Fruit fly (Drosophila melanogaster) whole organism, embryonic: ENCODE results near the gene Lim1.

Source experiments
- Bgb ChIP-seq: fragments of 200-800 bp; sonication (Bioruptor generic); IDR thresholded peaks from 2 replicates; pipeline ENCODE4 v1.3.6; 2022; ENCODE audit warnings: missing biosample characterization, missing genetic modification characterization; ENCODE audit not compliant: partially characterized antibody
- CG12659 ChIP-seq: fragments of 200-800 bp; sonication (Bioruptor generic); optimal IDR thresholded peaks from 3 replicates; lab custom pipeline; 2017; ENCODE audit warnings: mild to moderate bottlenecking, missing biosample characterization, missing genetic modification reagents, missing genetic modification characterization
- CG13296 ChIP-seq: fragments of 200-800 bp; sonication (Bioruptor generic); optimal IDR thresholded peaks from 3 replicates; lab custom pipeline; 2018; ENCODE audit warnings: missing biosample characterization, mild to moderate bottlenecking, missing genetic modification characterization
- CG13624 ChIP-seq: fragments of 200-800 bp; sonication (Bioruptor generic); optimal IDR thresholded peaks from 2 replicates; lab custom pipeline; 2016; ENCODE audit warnings: missing biosample characterization, missing genetic modification characterization
- CG14667 ChIP-seq: fragments of 200-800 bp; sonication (Bioruptor generic); IDR thresholded peaks from 2 replicates; pipeline ENCODE4 v1.3.6; 2022; ENCODE audit warnings: missing biosample characterization, missing genetic modification characterization
- CG16779 ChIP-seq: fragments of 200-800 bp; sonication (Bioruptor generic); IDR thresholded peaks from 2 replicates; pipeline ENCODE4 v1.3.6; 2022; ENCODE audit warnings: missing biosample characterization, missing genetic modification characterization
- CG17186 ChIP-seq: fragments of 200-800 bp; sonication (Bioruptor generic); optimal IDR thresholded peaks from 3 replicates; lab custom pipeline; 2017; ENCODE audit warnings: missing biosample characterization, missing genetic modification reagents, missing genetic modification characterization
- CG17912 ChIP-seq: fragments of 200-800 bp; sonication (Bioruptor generic); optimal IDR thresholded peaks from 2 replicates; lab custom pipeline; 2018; ENCODE audit warnings: missing biosample characterization, mild to moderate bottlenecking, missing genetic modification characterization
- CG2199 ChIP-seq: fragments of 200-800 bp; sonication (Bioruptor generic); IDR thresholded peaks from 3 replicates; pipeline ENCODE4 v1.3.6; 2022; ENCODE audit warnings: missing biosample characterization, missing genetic modification characterization
- CG2875 ChIP-seq: fragments of 200-800 bp; sonication (Bioruptor generic); optimal IDR thresholded peaks from 2 replicates; lab custom pipeline; 2017; ENCODE audit warnings: missing biosample characterization, mild to moderate bottlenecking, missing genetic modification characterization, missing genetic modification reagents
- CG31388 ChIP-seq: fragments of 200-800 bp; sonication (Bioruptor generic); optimal IDR thresholded peaks from 2 replicates; lab custom pipeline; 2016; ENCODE audit warnings: missing biosample characterization, missing genetic modification characterization
- CG34224 ChIP-seq: fragments of 200-800 bp; sonication (Bioruptor generic); IDR thresholded peaks from 3 replicates; pipeline ENCODE4 v1.3.6; 2022; ENCODE audit warnings: missing biosample characterization, missing genetic modification characterization; ENCODE audit not compliant: partially characterized antibody
- CG3838 ChIP-seq: fragments of 200-800 bp; sonication (Bioruptor generic); optimal IDR thresholded peaks from 3 replicates; lab custom pipeline; 2016; ENCODE audit warnings: missing biosample characterization, missing genetic modification characterization
- CG3995 ChIP-seq: fragments of 200-800 bp; sonication (Bioruptor generic); optimal IDR thresholded peaks from 3 replicates; lab custom pipeline; 2016; ENCODE audit warnings: missing biosample characterization, missing genetic modification characterization
- CG4820 ChIP-seq: fragments of 200-800 bp; sonication (Bioruptor generic); optimal IDR thresholded peaks from 3 replicates; lab custom pipeline; 2016; ENCODE audit warnings: missing biosample characterization, missing genetic modification characterization
- CG6272 ChIP-seq: fragments of 200-800 bp; sonication (Bioruptor generic); IDR thresholded peaks from 2 replicates; pipeline ENCODE4 v1.3.6; 2022; ENCODE audit warnings: missing biosample characterization, missing genetic modification characterization
- CG8281 ChIP-seq: fragments of 200-800 bp; sonication (Bioruptor generic); optimal IDR thresholded peaks from 2 replicates; lab custom pipeline; 2018; ENCODE audit warnings: missing biosample characterization, mild to moderate bottlenecking, missing genetic modification characterization, moderate library complexity
- CG8478 ChIP-seq: fragments of >200 bp; optimal IDR thresholded peaks from 2 replicates; lab custom pipeline; 2018
- CG9932 ChIP-seq: fragments of 200-800 bp; sonication (Bioruptor generic); IDR thresholded peaks from 2 replicates; pipeline ENCODE4 v1.3.6; 2022; ENCODE audit warnings: missing biosample characterization, missing genetic modification characterization
- E2f1 ChIP-seq: fragments of 200-800 bp; sonication (Bioruptor generic); IDR thresholded peaks from 2 replicates; pipeline ENCODE4 v1.3.6; 2022; ENCODE audit warnings: missing biosample characterization, missing genetic modification characterization
- Gsc ChIP-seq: fragments of 200-800 bp; sonication (Bioruptor generic); IDR thresholded peaks from 2 replicates; pipeline ENCODE4 v1.3.6; 2022; ENCODE audit warnings: missing biosample characterization, missing genetic modification characterization
- H15 ChIP-seq: fragments of 200-800 bp; sonication (Bioruptor generic); IDR thresholded peaks from 3 replicates; pipeline ENCODE4 v1.3.6; 2022; ENCODE audit warnings: missing biosample characterization, missing genetic modification characterization
- HLH54F ChIP-seq: fragments of 200-800 bp; sonication (Bioruptor generic); optimal IDR thresholded peaks from 3 replicates; lab custom pipeline; 2016; ENCODE audit warnings: missing biosample characterization, missing genetic modification characterization
- HmgZ ChIP-seq: fragments of 200-800 bp; sonication (Bioruptor generic); optimal IDR thresholded peaks from 2 replicates; lab custom pipeline; 2018; ENCODE audit warnings: missing biosample characterization, mild to moderate bottlenecking, missing genetic modification characterization
- MBD-R2 ChIP-seq: fragments of 200-800 bp; sonication (Bioruptor generic); IDR thresholded peaks from 2 replicates; pipeline ENCODE4 v1.3.6; 2022; ENCODE audit warnings: missing biosample characterization, missing genetic modification characterization
- Ravus ChIP-seq: fragments of 200-800 bp; sonication (Bioruptor generic); IDR thresholded peaks from 2 replicates; pipeline ENCODE4 v1.3.6; 2022; ENCODE audit warnings: missing biosample characterization, missing genetic modification characterization
- Rfx ChIP-seq: fragments of 200-800 bp; sonication (Bioruptor generic); IDR thresholded peaks from 2 replicates; pipeline ENCODE4 v1.3.6; 2022; ENCODE audit warnings: missing biosample characterization, missing genetic modification characterization
- Sin3A ChIP-seq: fragments of >200 bp; optimal IDR thresholded peaks from 2 replicates; lab custom pipeline; 2018
- YL-1 ChIP-seq: fragments of 200-800 bp; sonication (Bioruptor generic); optimal IDR thresholded peaks from 3 replicates; lab custom pipeline; 2017; ENCODE audit warnings: missing biosample characterization, mild to moderate bottlenecking, missing genetic modification characterization
- amos ChIP-seq: fragments of 200-800 bp; sonication (Bioruptor generic); IDR thresholded peaks from 2 replicates; pipeline ENCODE4 v1.3.6; 2022; ENCODE audit warnings: missing biosample characterization, missing genetic modification characterization; ENCODE audit not compliant: partially characterized antibody
- ara ChIP-seq: fragments of 200-800 bp; sonication (Bioruptor generic); IDR thresholded peaks from 2 replicates; pipeline ENCODE4 v1.3.6; 2022; ENCODE audit warnings: missing biosample characterization, missing genetic modification characterization
- bsh ChIP-seq, 2 experiments: fragments of 200-800 bp; sonication (Bioruptor generic); optimal IDR thresholded peaks; 2 replicates each; lab custom pipeline; 2017 to 2018; ENCODE audit warnings: mild to moderate bottlenecking in 2 of 2, missing biosample characterization in 2 of 2, missing genetic modification characterization in 2 of 2, moderate library complexity in 1 of 2
- cwo ChIP-seq: fragments of 200-800 bp; sonication (Bioruptor generic); optimal IDR thresholded peaks from 3 replicates; lab custom pipeline; 2017; ENCODE audit warnings: missing biosample characterization, missing genetic modification characterization, mild to moderate bottlenecking, moderate library complexity, missing genetic modification reagents
- da ChIP-seq: fragments of 200-800 bp; sonication (Bioruptor generic); optimal IDR thresholded peaks from 2 replicates; lab custom pipeline; 2016; ENCODE audit warnings: missing biosample characterization, missing genetic modification characterization
- eve ChIP-seq, 2 experiments: fragments of >200 bp; optimal IDR thresholded peaks; 2 replicates each; lab custom pipeline; 2017; ENCODE audit warnings: missing biosample characterization in 2 of 2, missing genetic modification characterization in 2 of 2
- ewg ChIP-seq: fragments of 200-800 bp; sonication (Bioruptor generic); optimal IDR thresholded peaks from 3 replicates; lab custom pipeline; 2017; ENCODE audit warnings: mild to moderate bottlenecking, missing biosample characterization, missing genetic modification reagents, missing genetic modification characterization
- fu2 ChIP-seq: fragments of 200-800 bp; sonication (Bioruptor generic); optimal IDR thresholded peaks from 2 replicates; lab custom pipeline; 2016; ENCODE audit warnings: missing biosample characterization, missing genetic modification characterization
- gro ChIP-seq: fragments of 200-800 bp; sonication (Bioruptor generic); optimal IDR thresholded peaks from 2 replicates; lab custom pipeline; 2016; ENCODE audit warnings: missing biosample characterization, missing genetic modification characterization
- insv ChIP-seq, 2 experiments: fragments of 200-800 bp; sonication (Bioruptor generic); optimal IDR thresholded peaks; 3 replicates each; lab custom pipeline; 2016 to 2018; ENCODE audit warnings: missing biosample characterization in 2 of 2, missing genetic modification characterization in 2 of 2
- jigr1 ChIP-seq: fragments of 200-800 bp; sonication (Bioruptor generic); IDR thresholded peaks from 3 replicates; pipeline ENCODE4 v1.3.6; 2022; ENCODE audit warnings: missing biosample characterization, missing genetic modification characterization
- lbe ChIP-seq: fragments of 200-800 bp; sonication (Bioruptor generic); optimal IDR thresholded peaks from 2 replicates; lab custom pipeline; 2016; ENCODE audit warnings: missing biosample characterization, mild to moderate bottlenecking, missing genetic modification characterization
- pho ChIP-seq: fragments of 200-800 bp; sonication (Bioruptor generic); optimal IDR thresholded peaks from 2 replicates; lab custom pipeline; 2016; ENCODE audit warnings: missing biosample characterization, missing genetic modification characterization
- phol ChIP-seq: fragments of 200-800 bp; sonication (Bioruptor generic); optimal IDR thresholded peaks from 3 replicates; lab custom pipeline; 2018; ENCODE audit warnings: missing biosample characterization, mild to moderate bottlenecking, missing genetic modification characterization, moderate library complexity
- sens-2 ChIP-seq: fragments of 200-800 bp; sonication (Bioruptor generic); IDR thresholded peaks from 2 replicates; pipeline ENCODE4 v1.3.6; 2022; ENCODE audit warnings: missing biosample characterization, missing genetic modification characterization
- seq ChIP-seq: fragments of 200-800 bp; sonication (Bioruptor generic); IDR thresholded peaks from 2 replicates; pipeline ENCODE4 v1.3.6; 2022; ENCODE audit warnings: missing biosample characterization, missing genetic modification characterization
- sqz ChIP-seq: fragments of 200-800 bp; sonication (Bioruptor generic); optimal IDR thresholded peaks from 3 replicates; lab custom pipeline; 2018; ENCODE audit warnings: missing biosample characterization, mild to moderate bottlenecking, missing genetic modification characterization
- ssp ChIP-seq: fragments of 200-800 bp; sonication (Bioruptor generic); IDR thresholded peaks from 2 replicates; pipeline ENCODE4 v1.3.6; 2022; ENCODE audit warnings: missing biosample characterization, missing genetic modification characterization
- vfl ChIP-seq: fragments of 200-800 bp; sonication (Bioruptor generic); optimal IDR thresholded peaks from 2 replicates; lab custom pipeline; 2016; ENCODE audit warnings: missing biosample characterization, missing genetic modification characterization

Lim1 gene

DNA sequence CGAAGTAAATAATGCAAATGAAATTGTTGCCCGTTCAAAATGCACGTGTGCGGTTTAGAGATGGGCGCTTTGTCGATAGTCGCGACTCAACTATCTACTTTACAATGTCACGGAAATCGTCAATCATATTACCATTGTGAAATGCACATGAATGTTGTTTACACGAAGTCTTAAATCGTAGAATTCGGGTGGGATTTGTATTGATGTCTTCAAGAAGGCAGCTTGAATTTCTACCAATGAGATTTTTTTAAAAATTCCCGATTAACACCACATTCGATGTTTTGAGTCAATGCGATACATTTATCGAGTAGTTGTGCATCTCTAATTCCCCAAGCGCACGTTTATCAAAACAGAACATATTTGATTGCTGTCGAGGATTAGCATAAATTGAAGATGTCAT is 85.4 kb downstream of the Lim1 start, which contains the start of gene CG1789 (continued):
- TF ChIP-seq insv (GFP tag; optimal IDR thresholded peaks at IDR 0.05; lab: Kevin White, UChicago) (peak in 1 of 2 experiments; percentile 48), HLH54F (GFP tag; lab: Kevin White, UChicago) (peak; percentile 24), CG34224 (GFP tag; lab: Robert Waterston, UW) (peak; percentile 95), YL-1 (GFP tag; lab: Kevin White, UChicago) (peak; percentile 40), CG12659 (peak; percentile 31), CG9932 (GFP tag; lab: Robert Waterston, UW) (peak; percentile 67), CG17186 (peak; percentile 33), fu2 (GFP tag; lab: Kevin White, UChicago) (no peak), Rfx (GFP tag; lab: Robert Waterston, UW) (0 out of 2 replicates have a peak, but pooled peaks have one; percentile 49), Gsc (GFP tag; lab: Robert Waterston, UW) (no peak), MBD-R2 (GFP tag; lab: Robert Waterston, UW) (peak; percentile 75), HmgZ (tag; lab: Kevin White, UChicago) (peak; percentile 50), seq (GFP tag; lab: Robert Waterston, UW) (0 out of 2 replicates have a peak, but pooled peaks have one; percentile 11), ara (GFP tag; lab: Robert Waterston, UW) (0 out of 2 replicates have a peak, but pooled peaks have one; percentile 17), CG13624 (GFP tag; lab: Kevin White, UChicago) (peak; percentile 16), phol (peak; percentile 31)

DNA sequence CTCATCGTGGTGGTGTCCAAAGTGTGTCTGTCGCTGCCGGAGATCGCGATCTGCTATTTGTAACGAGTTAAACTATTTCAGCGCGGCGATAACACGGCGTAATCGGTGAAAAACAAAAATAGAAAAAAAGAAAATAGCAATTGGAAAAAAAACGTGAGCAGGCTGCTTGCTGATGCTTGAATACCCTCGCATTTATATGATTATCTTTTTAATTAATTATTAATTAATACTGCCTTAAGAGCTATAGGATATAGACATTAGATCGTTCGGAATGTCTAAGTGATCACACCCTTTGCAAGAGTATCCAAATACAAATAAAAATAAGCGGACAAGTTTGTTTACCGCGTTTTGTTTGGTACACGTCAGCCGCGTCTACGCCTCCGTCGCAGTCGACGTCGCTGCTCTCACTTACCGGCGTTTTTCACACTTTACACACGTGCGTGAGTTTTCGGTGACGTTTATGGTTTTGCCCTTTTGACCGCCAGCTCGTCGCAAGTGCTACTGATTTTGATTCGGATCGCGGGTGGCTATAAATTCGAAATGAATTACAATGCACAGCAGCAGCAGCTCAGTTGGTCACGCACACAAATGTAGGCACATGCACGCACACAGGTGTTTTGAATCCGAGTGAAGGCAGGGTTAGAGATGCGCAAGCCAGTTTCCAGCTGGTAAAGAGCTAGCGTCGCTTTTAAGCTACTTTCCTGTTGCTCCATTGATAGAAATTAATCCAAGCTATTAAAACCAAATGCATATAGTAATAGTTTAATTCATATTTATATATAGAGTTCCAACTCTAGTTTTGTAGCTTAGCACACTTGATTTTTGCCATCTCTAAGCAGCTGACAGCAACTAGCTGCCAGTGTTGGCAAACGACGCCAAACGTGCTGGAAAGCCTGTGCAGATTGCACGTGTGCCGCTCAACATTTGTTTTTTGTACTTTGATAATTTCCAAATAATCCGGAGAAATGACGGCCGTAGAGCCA is 91.2 kb downstream of the Lim1 start, which contains the start of the genes CG2004 and CG1785:
Gene CG2004 (minus strand): TSS at position 861 of the 983 bp plus-strand sequence.
Gene CG1785 (plus strand): TSS at position 873 of the 983 bp plus-strand sequence.
- TF ChIP-seq CG31388 (GFP tag; lab: Kevin White, UChicago), result peak; percentile 57
- peak; percentile 93 for TF ChIP-seq CG14667 (GFP tag; lab: Robert Waterston, UW)
- TF ChIP-seq CG2875 (GFP tag; lab: Kevin White, UChicago), result peak; percentile 67
- TF ChIP-seq CG3995, result peak; percentile 46
- TF ChIP-seq Gsc (GFP tag; lab: Robert Waterston, UW), result peak; percentile 82
- peak; percentile 89 for TF ChIP-seq ssp (GFP tag; lab: Robert Waterston, UW)
- peak; percentile 40 for TF ChIP-seq sqz
- TF ChIP-seq vfl, result peak; percentile 91
- TF ChIP-seq CG3838 (GFP tag; lab: Kevin White, UChicago), result peak; percentile 81
- peak; percentile 17 for TF ChIP-seq gro
- TF ChIP-seq bsh (GFP tag; optimal IDR thresholded peaks at IDR 0.05; lab: Kevin White, UChicago), result peak; percentile 6 to 91
- TF ChIP-seq CG8478 (lab: Kevin White, UChicago), result no peak
- peak; percentile 88 for TF ChIP-seq pho (GFP tag; lab: Kevin White, UChicago)
- peak; percentile 59 for TF ChIP-seq CG8281 (tag; lab: Kevin White, UChicago)
- peak; percentile 60 for TF ChIP-seq Bgb (GFP tag; lab: Robert Waterston, UW)
- TF ChIP-seq eve (GFP tag; optimal IDR thresholded peaks at IDR 0.05; lab: Kevin White, UChicago), result peak in 1 of 2 experiments; percentile 11
- TF ChIP-seq CG4820 (GFP tag; lab: Kevin White, UChicago), result peak; percentile 89
- TF ChIP-seq jigr1 (GFP tag; lab: Robert Waterston, UW), result no peak
- peak; percentile 66 for TF ChIP-seq CG17912 (GFP tag; lab: Kevin White, UChicago)
- TF ChIP-seq Ravus (GFP tag; lab: Robert Waterston, UW), result peak; percentile 77
- TF ChIP-seq E2f1 (GFP tag; lab: Robert Waterston, UW), result peak; percentile 93
- peak; percentile 63 for TF ChIP-seq amos (GFP tag; lab: Robert Waterston, UW)
- peak; percentile 93 for TF ChIP-seq H15 (GFP tag; lab: Robert Waterston, UW)
- peak; percentile 80 for TF ChIP-seq lbe (GFP tag; lab: Kevin White, UChicago)
- TF ChIP-seq Sin3A (lab: Kevin White, UChicago), result peak; percentile 84
- TF ChIP-seq CG2199 (GFP tag; lab: Robert Waterston, UW), result peak; percentile 91
- peak; percentile 93 for TF ChIP-seq CG6272
- peak; percentile 98 for TF ChIP-seq cwo
- TF ChIP-seq ewg (GFP tag; lab: Kevin White, UChicago), result peak; percentile 83
- TF ChIP-seq CG16779 (GFP tag; lab: Robert Waterston, UW), result peak; percentile 90
- TF ChIP-seq sens-2, result peak; percentile 92
- TF ChIP-seq CG13296, result peak; percentile 87
- peak; percentile 69 for TF ChIP-seq da
